Worm (Caenorhabditis elegans) whole organism, young adult: ENCODE data around the gene bmk-1.

Experiments used
- F57A8.1 ChIP-seq: fragments of 200-800 bp; sonication (Bioruptor generic); optimal IDR thresholded peaks from 2 replicates; lab custom pipeline; 2018; ENCODE audit warnings: mild to moderate bottlenecking, missing genetic modification characterization, moderate library complexity, missing compliant biosample characterization
- hlh-26 ChIP-seq: fragments of 200-800 bp; sonication (Bioruptor generic); conservative IDR thresholded peaks from 2 replicates; pipeline ENCODE4 v1.3.6; 2022; ENCODE audit warnings: missing genetic modification reagents, missing genetic modification characterization, missing compliant biosample characterization
- pha-4 ChIP-seq: fragments of 150-350 bp; sonication (generic microtip); optimal IDR thresholded peaks from 2 replicates; lab custom pipeline; 2014; ENCODE audit warnings: missing biosample characterization, missing genetic modification reagents, missing genetic modification characterization

- TF ChIP-seq pha-4 (no peak), hlh-26 (GFP tag; lab: Robert Waterston, UW) (no peak), F57A8.1 (no peak)
Observed at ce11 chrV:14414032-14414431, 42.8 kb downstream of the bmk-1 start.
